Worm (Caenorhabditis elegans): ENCODE data around the gene panl-3.

- TF ChIP-seq nhr-11 (tag; optimal IDR thresholded peaks at IDR 0.05), result no peak
- no peak for TF ChIP-seq spr-1 (tag; optimal IDR thresholded peaks at IDR 0.05)
- no peak for TF ChIP-seq Y75B8A.6 (GFP tag; IDR thresholded peaks at IDR 0.05)
- TF ChIP-seq ztf-11 (tag; optimal IDR thresholded peaks at IDR 0.05), result no peak
- TF ChIP-seq lim-7 (GFP tag; IDR thresholded peaks at IDR 0.05), result no peak
These were observed 42.5 kb upstream of the panl-3 start, which contains the start of gene usp-46 for ce11 chrIII:9776323-9776722.
